Worm (Caenorhabditis elegans): ENCODE results near the gene F21D5.9.
"Not testable (repeated sequence)": the region's sequence is repeated elsewhere in the genome, so short reads cannot be mapped to it uniquely, and the experiment has no call there.

The F21D5.9 gene

ce11 chrIV:8715032-8715431 is 8.8 kb upstream of the F21D5.9 start, which contains the start of the genes parg-2 and ipla-5:
Gene parg-2, minus strand, starts transcription at chrIV:8715132.
Gene ipla-5, plus strand, starts transcription at chrIV:8715247.
- not testable (repeated sequence) for TF ChIP-seq tab-1 (GFP tag; IDR thresholded peaks at IDR 0.05); ref-1 (GFP tag; conservative IDR thresholded peaks at IDR 0.05); cog-1 (tag; optimal IDR thresholded peaks at IDR 0.05)

- TF ChIP-seq ref-1 (GFP tag; conservative IDR thresholded peaks at IDR 0.05), result no peak
- TF ChIP-seq med-1 (GFP tag; optimal IDR thresholded peaks at IDR 0.05; ENCODE audit: insufficient read depth), result no peak
- TF ChIP-seq flt-1 (GFP tag; IDR thresholded peaks at IDR 0.05), result no peak
- no peak for TF ChIP-seq ztf-29 (GFP tag; IDR thresholded peaks at IDR 0.05)
- TF ChIP-seq tab-1 (GFP tag; IDR thresholded peaks at IDR 0.05), result no peak
- no peak for TF ChIP-seq klf-2 (GFP tag; conservative IDR thresholded peaks at IDR 0.05)
- TF ChIP-seq ztf-23 (GFP tag; IDR thresholded peaks at IDR 0.05), result no peak
- TF ChIP-seq T22C8.4 (GFP tag; IDR thresholded peaks at IDR 0.05), result no peak
- no peak for TF ChIP-seq cog-1 (tag; optimal IDR thresholded peaks at IDR 0.05)
These were observed 5.7 kb upstream of the F21D5.9 start, which contains the start of gene H23L24.1 for ce11 chrIV:8718153-8718552. Gene H23L24.1, plus strand, starts transcription at chrIV:8718453.

- TF ChIP-seq klf-2 (GFP tag; conservative IDR thresholded peaks at IDR 0.05), result no peak
- TF ChIP-seq tab-1 (GFP tag; IDR thresholded peaks at IDR 0.05), result no peak
- TF ChIP-seq ztf-29 (GFP tag; IDR thresholded peaks at IDR 0.05), result no peak
- no peak for TF ChIP-seq ztf-23 (GFP tag; IDR thresholded peaks at IDR 0.05)
- no peak for TF ChIP-seq med-1 (GFP tag; optimal IDR thresholded peaks at IDR 0.05; ENCODE audit: insufficient read depth)
- no peak for TF ChIP-seq ref-1 (GFP tag; conservative IDR thresholded peaks at IDR 0.05)
- TF ChIP-seq flt-1 (GFP tag; IDR thresholded peaks at IDR 0.05), result no peak
- TF ChIP-seq cog-1 (tag; optimal IDR thresholded peaks at IDR 0.05), result no peak
- no peak for TF ChIP-seq T22C8.4 (GFP tag; IDR thresholded peaks at IDR 0.05)
These were observed 1.0 kb upstream of the F21D5.9 start for ce11 chrIV:8722801-8723200.

- no peak for TF ChIP-seq cog-1 (tag; optimal IDR thresholded peaks at IDR 0.05)
- no peak for TF ChIP-seq ref-1 (GFP tag; conservative IDR thresholded peaks at IDR 0.05)
- no peak for TF ChIP-seq med-1 (GFP tag; optimal IDR thresholded peaks at IDR 0.05; ENCODE audit: insufficient read depth)
- TF ChIP-seq ztf-29 (GFP tag; IDR thresholded peaks at IDR 0.05), result no peak
- no peak for TF ChIP-seq T22C8.4 (GFP tag; IDR thresholded peaks at IDR 0.05)
- TF ChIP-seq klf-2 (GFP tag; conservative IDR thresholded peaks at IDR 0.05), result no peak
- TF ChIP-seq tab-1 (GFP tag; IDR thresholded peaks at IDR 0.05), result no peak
- TF ChIP-seq ztf-23 (GFP tag; IDR thresholded peaks at IDR 0.05), result no peak
- no peak for TF ChIP-seq flt-1 (GFP tag; IDR thresholded peaks at IDR 0.05)
These were observed 1.1 kb downstream of the F21D5.9 start for ce11 chrIV:8724907-8725306.

ce11 chrIV:8725345-8725744 is 1.5 kb downstream of the F21D5.9 start, which contains the start of gene pgm-3:
Gene pgm-3, plus strand, starts transcription at chrIV:8725722.
- TF ChIP-seq T22C8.4 (GFP tag; IDR thresholded peaks at IDR 0.05) (no peak), tab-1 (GFP tag; IDR thresholded peaks at IDR 0.05) (no peak), cog-1 (tag; optimal IDR thresholded peaks at IDR 0.05) (no peak), ref-1 (GFP tag; conservative IDR thresholded peaks at IDR 0.05) (no peak), med-1 (GFP tag; optimal IDR thresholded peaks at IDR 0.05; ENCODE audit: insufficient read depth) (no peak), ztf-29 (GFP tag; IDR thresholded peaks at IDR 0.05) (no peak), klf-2 (GFP tag; conservative IDR thresholded peaks at IDR 0.05) (no peak), flt-1 (GFP tag; IDR thresholded peaks at IDR 0.05) (no peak), ztf-23 (GFP tag; IDR thresholded peaks at IDR 0.05) (no peak)

ce11 chrIV:8728122-8728521 is 4.3 kb downstream of the F21D5.9 start, which contains the start of gene otub-3:
Gene otub-3, plus strand, starts transcription at chrIV:8728177.
- no peak for TF ChIP-seq flt-1 (GFP tag; IDR thresholded peaks at IDR 0.05)
- no peak for TF ChIP-seq ztf-29 (GFP tag; IDR thresholded peaks at IDR 0.05)
- TF ChIP-seq klf-2 (GFP tag; conservative IDR thresholded peaks at IDR 0.05), result no peak
- no peak for TF ChIP-seq med-1 (GFP tag; optimal IDR thresholded peaks at IDR 0.05; ENCODE audit: insufficient read depth)
- TF ChIP-seq tab-1 (GFP tag; IDR thresholded peaks at IDR 0.05), result no peak
- no peak for TF ChIP-seq cog-1 (tag; optimal IDR thresholded peaks at IDR 0.05)
- TF ChIP-seq ref-1 (GFP tag; conservative IDR thresholded peaks at IDR 0.05), result no peak
- no peak for TF ChIP-seq T22C8.4 (GFP tag; IDR thresholded peaks at IDR 0.05)
- no peak for TF ChIP-seq ztf-23 (GFP tag; IDR thresholded peaks at IDR 0.05)

- TF ChIP-seq cog-1 (tag; optimal IDR thresholded peaks at IDR 0.05), result no peak
- TF ChIP-seq flt-1 (GFP tag; IDR thresholded peaks at IDR 0.05), result no peak
- no peak for TF ChIP-seq T22C8.4 (GFP tag; IDR thresholded peaks at IDR 0.05)
- no peak for TF ChIP-seq ztf-23 (GFP tag; IDR thresholded peaks at IDR 0.05)
- no peak for TF ChIP-seq med-1 (GFP tag; optimal IDR thresholded peaks at IDR 0.05; ENCODE audit: insufficient read depth)
- no peak for TF ChIP-seq ztf-29 (GFP tag; IDR thresholded peaks at IDR 0.05)
- no peak for TF ChIP-seq ref-1 (GFP tag; conservative IDR thresholded peaks at IDR 0.05)
- no peak for TF ChIP-seq klf-2 (GFP tag; conservative IDR thresholded peaks at IDR 0.05)
- TF ChIP-seq tab-1 (GFP tag; IDR thresholded peaks at IDR 0.05), result no peak
These were observed 5.8 kb downstream of the F21D5.9 start for ce11 chrIV:8729636-8730035.

- TF ChIP-seq klf-2 (GFP tag; conservative IDR thresholded peaks at IDR 0.05) (no peak), flt-1 (GFP tag; IDR thresholded peaks at IDR 0.05) (no peak)
These were observed 6.6 kb downstream of the F21D5.9 start, which contains the start of gene F21D5.3 for ce11 chrIV:8730469-8730868. Gene F21D5.3, plus strand, starts transcription at chrIV:8730815.

ce11 chrIV:8737354-8737753 is 13.5 kb downstream of the F21D5.9 start:
- TF ChIP-seq tab-1 (GFP tag; IDR thresholded peaks at IDR 0.05) (no peak), T22C8.4 (GFP tag; IDR thresholded peaks at IDR 0.05) (no peak), ztf-23 (GFP tag; IDR thresholded peaks at IDR 0.05) (no peak), med-1 (GFP tag; optimal IDR thresholded peaks at IDR 0.05; ENCODE audit: insufficient read depth) (no peak), flt-1 (GFP tag; IDR thresholded peaks at IDR 0.05) (no peak), ztf-29 (GFP tag; IDR thresholded peaks at IDR 0.05) (no peak), cog-1 (tag; optimal IDR thresholded peaks at IDR 0.05) (no peak), ref-1 (GFP tag; conservative IDR thresholded peaks at IDR 0.05) (no peak), klf-2 (GFP tag; conservative IDR thresholded peaks at IDR 0.05) (no peak)

ce11 chrIV:8737787-8738186 is 14.0 kb downstream of the F21D5.9 start, which contains the start of gene F21D5.4:
Gene F21D5.4, plus strand, starts transcription at chrIV:8738087.
- TF ChIP-seq T22C8.4 (GFP tag; IDR thresholded peaks at IDR 0.05), result no peak
- no peak for TF ChIP-seq tab-1 (GFP tag; IDR thresholded peaks at IDR 0.05)
- TF ChIP-seq ref-1 (GFP tag; conservative IDR thresholded peaks at IDR 0.05), result no peak
- no peak for TF ChIP-seq ztf-23 (GFP tag; IDR thresholded peaks at IDR 0.05)
- no peak for TF ChIP-seq ztf-29 (GFP tag; IDR thresholded peaks at IDR 0.05)
- no peak for TF ChIP-seq med-1 (GFP tag; optimal IDR thresholded peaks at IDR 0.05; ENCODE audit: insufficient read depth)
- TF ChIP-seq flt-1 (GFP tag; IDR thresholded peaks at IDR 0.05), result no peak
- no peak for TF ChIP-seq cog-1 (tag; optimal IDR thresholded peaks at IDR 0.05)
- TF ChIP-seq klf-2 (GFP tag; conservative IDR thresholded peaks at IDR 0.05), result no peak
